Fruit fly (Drosophila melanogaster) whole organism, embryonic: ENCODE data around the gene CG44303.

ENCODE experiments used
- CG10979 ChIP-seq: fragments of 200-800 bp; sonication (Bioruptor generic); optimal IDR thresholded peaks from 2 replicates; lab custom pipeline; 2018; ENCODE audit warnings: missing biosample characterization, mild to moderate bottlenecking, missing genetic modification characterization, moderate library complexity
- CG2678 ChIP-seq: fragments of 200-800 bp; sonication (Bioruptor generic); optimal IDR thresholded peaks from 3 replicates; lab custom pipeline; 2019; ENCODE audit warnings: missing biosample characterization, mild to moderate bottlenecking, missing genetic modification characterization, moderate library complexity
- CG6272 ChIP-seq: fragments of 200-800 bp; sonication (Bioruptor generic); IDR thresholded peaks from 2 replicates; pipeline ENCODE4 v1.3.6; 2022; ENCODE audit warnings: missing biosample characterization, missing genetic modification characterization
- Chrac-16 ChIP-seq: fragments of 200-800 bp; sonication (Bioruptor generic); optimal IDR thresholded peaks from 3 replicates; lab custom pipeline; 2016; ENCODE audit warnings: missing biosample characterization, missing genetic modification characterization
- Dip3 ChIP-seq: fragments of 200-800 bp; sonication (Bioruptor generic); optimal IDR thresholded peaks from 3 replicates; lab custom pipeline; 2016; ENCODE audit warnings: missing biosample characterization, missing genetic modification characterization
- ERR ChIP-seq: fragments of 200-800 bp; sonication (Bioruptor generic); optimal IDR thresholded peaks from 2 replicates; lab custom pipeline; 2016; ENCODE audit warnings: missing biosample characterization, missing genetic modification characterization
- Ets97D ChIP-seq: fragments of 200-800 bp; sonication (Bioruptor generic); optimal IDR thresholded peaks from 3 replicates; lab custom pipeline; 2016; ENCODE audit warnings: missing biosample characterization, missing genetic modification characterization
- Opbp ChIP-seq: fragments of 200-800 bp; sonication (Bioruptor generic); IDR thresholded peaks from 3 replicates; pipeline ENCODE4 v1.3.6; 2022; ENCODE audit warnings: missing biosample characterization, missing genetic modification characterization; ENCODE audit not compliant: partially characterized antibody
- ems ChIP-seq: fragments of 200-800 bp; sonication (Bioruptor generic); optimal IDR thresholded peaks from 3 replicates; lab custom pipeline; 2016; ENCODE audit warnings: missing biosample characterization, missing genetic modification characterization
- gt ChIP-seq: fragments of 200-800 bp; sonication (Bioruptor generic); IDR thresholded peaks from 2 replicates; pipeline ENCODE4 v1.3.6; 2022; ENCODE audit warnings: missing biosample characterization, missing genetic modification characterization
- zen2 ChIP-seq: fragments of 200-800 bp; sonication (Bioruptor generic); IDR thresholded peaks from 3 replicates; pipeline ENCODE4 v1.3.6; 2022; ENCODE audit warnings: missing biosample characterization, missing genetic modification characterization; ENCODE audit not compliant: partially characterized antibody
- zf30C ChIP-seq: fragments of 200-800 bp; sonication (Bioruptor generic); optimal IDR thresholded peaks from 3 replicates; lab custom pipeline; 2018; ENCODE audit warnings: missing biosample characterization, mild to moderate bottlenecking, missing genetic modification characterization

dm6 chrX:6708580-6709199, 21.5 kb upstream of the CG44303 start:
- no peak for TF ChIP-seq ERR
- TF ChIP-seq Ets97D: no peak
- no peak for TF ChIP-seq CG2678 (tag; lab: Kevin White, UChicago)
- no peak for TF ChIP-seq ems
- TF ChIP-seq gt (GFP tag; lab: Robert Waterston, UW): no peak
- TF ChIP-seq zen2 (GFP tag; lab: Robert Waterston, UW): no peak
- no peak for TF ChIP-seq CG6272 (GFP tag; lab: Robert Waterston, UW)
- TF ChIP-seq Chrac-16 (GFP tag; lab: Kevin White, UChicago): no peak
- TF ChIP-seq Opbp (GFP tag; lab: Robert Waterston, UW): no peak
- no peak for TF ChIP-seq Dip3 (GFP tag; lab: Kevin White, UChicago)
- TF ChIP-seq zf30C (GFP tag; lab: Kevin White, UChicago): no peak
- no peak for TF ChIP-seq CG10979 (tag; lab: Kevin White, UChicago)
